Worm (Caenorhabditis elegans) whole organism, L2 larva: ENCODE measurements around the gene fbxa-134.
A peak's percentile ranks its signal among the peaks of the same experiment; 100 is the strongest.

Experiments used
- C34F6.9 ChIP-seq: fragments of 150-350 bp; optimal IDR thresholded peaks from 2 replicates; lab custom pipeline; 2014; ENCODE audit warnings: missing biosample characterization, missing genetic modification characterization
- F13H6.1 ChIP-seq: sonication (generic microtip); optimal IDR thresholded peaks from 2 replicates; lab custom pipeline; 2016; ENCODE audit warnings: missing genetic modification characterization, missing compliant biosample characterization
- alr-1 ChIP-seq: fragments of 150-350 bp; optimal IDR thresholded peaks from 2 replicates; lab custom pipeline; 2014; ENCODE audit warnings: missing biosample characterization, missing genetic modification characterization
- blmp-1 ChIP-seq: sonication (generic microtip); optimal IDR thresholded peaks from 2 replicates; lab custom pipeline; 2017; ENCODE audit warnings: missing genetic modification characterization, mild to moderate bottlenecking, missing compliant biosample characterization, antibody characterized with exemption, moderate library complexity; ENCODE audit not compliant: insufficient read depth
- ceh-16 ChIP-seq: fragments of 150-350 bp; optimal IDR thresholded peaks from 2 replicates; lab custom pipeline; 2014; ENCODE audit warnings: missing biosample characterization, missing genetic modification characterization
- ceh-82 ChIP-seq: fragments of 150-350 bp; optimal IDR thresholded peaks from 2 replicates; lab custom pipeline; 2014; ENCODE audit warnings: missing biosample characterization, missing genetic modification characterization
- dmd-4 ChIP-seq: sonication (generic microtip); optimal IDR thresholded peaks from 2 replicates; lab custom pipeline; 2017; ENCODE audit warnings: missing biosample characterization, missing genetic modification characterization
- elt-1 ChIP-seq: fragments of 150-350 bp; optimal IDR thresholded peaks from 2 replicates; lab custom pipeline; 2014; ENCODE audit warnings: missing biosample characterization, missing genetic modification characterization
- elt-3 ChIP-seq: sonication (generic microtip); optimal IDR thresholded peaks from 2 replicates; lab custom pipeline; 2017; ENCODE audit warnings: missing biosample characterization, missing genetic modification characterization
- fos-1 ChIP-seq: fragments of 150-350 bp; optimal IDR thresholded peaks from 2 replicates; lab custom pipeline; 2014; ENCODE audit warnings: missing biosample characterization, missing genetic modification characterization
- gmeb-1 ChIP-seq: fragments of 150-350 bp; optimal IDR thresholded peaks from 2 replicates; lab custom pipeline; 2014; ENCODE audit warnings: missing biosample characterization, missing genetic modification characterization
- lin-11 ChIP-seq: fragments of 150-350 bp; sonication (generic microtip); optimal IDR thresholded peaks from 2 replicates; lab custom pipeline; 2014; ENCODE audit warnings: missing biosample characterization, missing genetic modification characterization, inconsistent platforms, mixed read lengths
- lsy-2 ChIP-seq, 2 experiments: fragments of 150-350 bp in 1 of 2; sonication (generic microtip) in 1 of 2; optimal IDR thresholded peaks; 2 replicates each; lab custom pipeline; 2014 to 2017; ENCODE audit warnings: missing biosample characterization in 2 of 2, missing genetic modification characterization in 2 of 2
- mab-5 ChIP-seq: fragments of 150-350 bp; optimal IDR thresholded peaks from 2 replicates; lab custom pipeline; 2014; ENCODE audit warnings: missing biosample characterization, missing genetic modification characterization
- mbf-1 ChIP-seq: sonication (generic microtip); optimal IDR thresholded peaks from 2 replicates; lab custom pipeline; 2017; ENCODE audit warnings: missing biosample characterization, missing genetic modification characterization
- mdl-1 ChIP-seq, 2 experiments: fragments of 150-350 bp in 1 of 2; sonication (generic microtip) in 1 of 2; optimal IDR thresholded peaks; 2 replicates each; lab custom pipeline; 2017; ENCODE audit warnings: missing biosample characterization in 2 of 2, missing genetic modification characterization in 2 of 2
- nhr-10 ChIP-seq: sonication (generic microtip); optimal IDR thresholded peaks from 2 replicates; lab custom pipeline; 2017; ENCODE audit warnings: missing biosample characterization, missing genetic modification characterization
- nhr-11 ChIP-seq: fragments of 150-350 bp; optimal IDR thresholded peaks from 2 replicates; lab custom pipeline; 2014; ENCODE audit warnings: missing biosample characterization, missing genetic modification characterization
- nhr-129 ChIP-seq: fragments of 150-350 bp; optimal IDR thresholded peaks from 2 replicates; lab custom pipeline; 2014; ENCODE audit warnings: missing biosample characterization, missing genetic modification characterization
- nhr-21 ChIP-seq: fragments of 150-350 bp; optimal IDR thresholded peaks from 2 replicates; lab custom pipeline; 2014; ENCODE audit warnings: missing biosample characterization, missing genetic modification characterization
- nhr-23 ChIP-seq: fragments of 150-350 bp; optimal IDR thresholded peaks from 2 replicates; lab custom pipeline; 2014; ENCODE audit warnings: missing biosample characterization, missing genetic modification reagents, missing genetic modification characterization
- nhr-237 ChIP-seq: fragments of 150-350 bp; optimal IDR thresholded peaks from 2 replicates; lab custom pipeline; 2014; ENCODE audit warnings: missing biosample characterization, missing genetic modification characterization
- nhr-6 ChIP-seq: fragments of 150-350 bp; optimal IDR thresholded peaks from 2 replicates; lab custom pipeline; 2014; ENCODE audit warnings: missing biosample characterization, missing genetic modification characterization
- nhr-77 ChIP-seq: fragments of 150-350 bp; optimal IDR thresholded peaks from 2 replicates; lab custom pipeline; 2014; ENCODE audit warnings: missing biosample characterization, missing genetic modification characterization
- peb-1 ChIP-seq: fragments of 150-350 bp; optimal IDR thresholded peaks from 2 replicates; lab custom pipeline; 2014; ENCODE audit warnings: missing biosample characterization, missing genetic modification characterization
- sem-4 ChIP-seq: fragments of 150-350 bp; optimal IDR thresholded peaks from 2 replicates; lab custom pipeline; 2014; ENCODE audit warnings: missing biosample characterization, missing genetic modification reagents, missing genetic modification characterization
- skn-1 ChIP-seq: sonication (generic microtip); optimal IDR thresholded peaks from 2 replicates; lab custom pipeline; 2017; ENCODE audit warnings: missing biosample characterization, missing genetic modification characterization
- sma-3 ChIP-seq: sonication (generic microtip); optimal IDR thresholded peaks from 2 replicates; lab custom pipeline; 2016; ENCODE audit warnings: missing genetic modification reagents, missing genetic modification characterization, missing compliant biosample characterization
- sma-9 ChIP-seq, 2 experiments: fragments of 150-350 bp in 1 of 2; sonication (generic microtip) in 1 of 2; optimal IDR thresholded peaks; 2 replicates each; lab custom pipeline; 2014 to 2016; ENCODE audit warnings: missing genetic modification characterization in 2 of 2, mild to moderate bottlenecking in 1 of 2, missing biosample characterization in 1 of 2, missing compliant biosample characterization in 1 of 2, missing genetic modification reagents in 1 of 2, moderate library complexity in 1 of 2
- unc-62 ChIP-seq: fragments of 150-350 bp; optimal IDR thresholded peaks from 2 replicates; lab custom pipeline; 2014; ENCODE audit warnings: missing biosample characterization, missing genetic modification reagents, missing genetic modification characterization
- zag-1 ChIP-seq: fragments of 150-350 bp; optimal IDR thresholded peaks from 2 replicates; lab custom pipeline; 2014; ENCODE audit warnings: missing biosample characterization, missing genetic modification characterization
- ztf-1 ChIP-seq: fragments of 200-800 bp; sonication (Bioruptor generic); conservative IDR thresholded peaks from 2 replicates; pipeline ENCODE4 v1.3.6; 2022; ENCODE audit warnings: missing genetic modification characterization, missing compliant biosample characterization
- ztf-4 ChIP-seq: fragments of 150-350 bp; optimal IDR thresholded peaks from 2 replicates; lab custom pipeline; 2014; ENCODE audit warnings: missing biosample characterization, missing genetic modification characterization

fbxa-134 gene

DNA sequence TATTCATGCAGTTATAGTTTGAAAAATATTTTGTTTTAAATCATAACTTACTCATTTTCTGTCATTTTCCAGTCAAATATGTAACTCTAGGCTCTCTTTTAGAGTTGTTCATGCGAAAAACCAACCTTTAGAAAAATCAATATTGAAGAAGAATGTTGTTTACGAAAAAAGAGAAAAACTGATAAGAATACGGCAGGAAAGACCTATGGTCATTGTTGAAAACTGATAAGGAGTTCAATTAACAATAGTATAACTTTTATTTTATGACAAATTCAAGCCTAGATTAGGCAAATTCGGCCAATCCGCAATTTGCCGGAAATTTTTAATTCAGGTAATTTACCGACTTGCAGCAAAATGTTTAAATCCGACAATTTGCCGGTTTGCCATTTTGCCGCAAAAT, 24.0 kb upstream of the fbxa-134 start, which contains the start of gene Y20C6A.1:
Gene Y20C6A.1, minus strand, starts transcription at position 107 of the 400 bp plus-strand sequence.
- TF ChIP-seq fos-1 (peak; percentile 50), C34F6.9 (tag; lab: Kevin White, UChicago) (no peak), lsy-2 (tag; optimal IDR thresholded peaks at IDR 0.05; lab: Kevin White, UChicago) (no peak), nhr-10 (tag; lab: Kevin White, UChicago) (no peak)
- TF ChIP-seq, all 48 proteins: peak for 1

DNA sequence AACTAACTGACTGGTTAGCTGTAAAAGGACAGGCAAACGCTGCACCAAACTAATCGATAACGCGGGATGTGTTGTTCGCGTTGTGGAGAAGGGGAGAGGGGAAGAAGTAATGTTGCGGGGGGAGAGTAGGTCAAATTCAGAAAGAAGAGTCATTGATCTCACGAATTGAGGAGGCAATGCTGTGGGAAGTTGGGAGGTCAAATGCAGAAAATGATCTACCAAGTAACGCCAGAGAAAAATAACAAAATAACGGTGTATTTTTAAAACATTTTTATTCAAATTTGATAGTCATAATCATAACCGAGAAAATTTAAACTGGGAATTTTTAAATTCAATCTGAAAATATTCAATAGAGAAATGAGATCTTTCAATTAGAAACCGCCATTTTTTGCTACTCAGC, 2.6 kb downstream of the fbxa-134 start, which contains the start of gene lsy-27:
Gene lsy-27, minus strand, starts transcription at position 101 of the 400 bp plus-strand sequence.
- TF ChIP-seq elt-3 (tag; lab: Kevin White, UChicago) (no peak), sem-4 (no peak), nhr-11 (no peak), elt-1 (tag; lab: Kevin White, UChicago) (no peak), nhr-10 (tag; lab: Kevin White, UChicago) (no peak), ztf-1 (GFP tag; lab: Robert Waterston, UW) (no peak), blmp-1 (tag; lab: Kevin White, UChicago) (no peak), nhr-129 (tag; lab: Kevin White, UChicago) (no peak), alr-1 (tag; lab: Kevin White, UChicago) (no peak), gmeb-1 (no peak), sma-3 (GFP tag; lab: Kevin White, UChicago) (no peak), mdl-1 (tag; optimal IDR thresholded peaks at IDR 0.05; lab: Kevin White, UChicago) (no peak), lsy-2 (tag; optimal IDR thresholded peaks at IDR 0.05; lab: Kevin White, UChicago) (no peak), nhr-6 (tag; lab: Kevin White, UChicago) (no peak)
- TF ChIP-seq, all 48 proteins: peak for 0

DNA sequence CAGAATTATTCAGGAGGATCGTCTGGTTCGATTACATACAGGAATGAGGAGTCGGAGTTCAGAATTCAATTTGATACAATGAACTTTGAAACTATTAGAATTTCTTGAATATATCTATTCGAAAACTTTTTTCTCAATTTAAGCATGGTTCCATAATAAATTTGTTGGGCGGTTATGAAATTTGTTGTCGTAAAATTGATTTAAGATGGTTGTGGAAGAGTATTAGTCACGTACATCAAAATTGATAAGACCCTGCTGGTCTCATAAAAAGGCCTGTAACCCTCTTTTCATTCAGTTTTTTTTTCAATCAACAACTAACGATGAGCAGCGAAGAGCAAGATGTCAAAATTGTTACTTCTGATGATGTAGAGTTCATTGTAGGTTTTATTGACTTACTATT, 5.1 kb downstream of the fbxa-134 start, which contains the start of gene skr-5:
Gene skr-5, plus strand, starts transcription at position 301 of the 400 bp plus-strand sequence.
- TF ChIP-seq dmd-4 (tag; lab: Kevin White, UChicago) (no peak), ztf-1 (GFP tag; lab: Robert Waterston, UW) (no peak), nhr-129 (tag; lab: Kevin White, UChicago) (no peak), mab-5 (tag; lab: Kevin White, UChicago) (no peak), zag-1 (no peak), blmp-1 (tag; lab: Kevin White, UChicago) (no peak), alr-1 (tag; lab: Kevin White, UChicago) (no peak)

DNA sequence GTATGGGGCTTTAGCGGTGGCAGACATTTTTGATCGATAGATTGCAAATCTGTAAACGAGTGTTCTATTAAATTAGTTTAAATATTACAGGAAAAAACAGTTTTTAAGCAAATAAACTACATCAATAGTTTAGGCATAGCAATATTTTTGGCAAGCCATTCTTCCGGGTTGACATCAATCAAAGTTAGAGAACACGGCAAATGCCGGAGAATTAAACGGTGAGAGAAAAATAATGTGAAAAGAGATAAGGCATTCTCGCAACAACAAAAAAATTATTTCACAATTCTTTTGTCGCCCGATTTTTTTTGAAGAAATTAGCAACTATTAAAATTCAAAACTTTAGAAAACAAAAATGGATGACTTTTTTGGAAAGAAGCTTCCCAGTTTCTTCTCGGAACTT, 7.8 kb downstream of the fbxa-134 start, which contains the start of the genes fbxa-188 and fbxa-189:
Gene fbxa-188, minus strand, starts transcription at position 51 of the 400 bp plus-strand sequence.
Gene fbxa-189, plus strand, starts transcription at position 339 of the 400 bp plus-strand sequence.
- TF ChIP-seq elt-3 (tag; lab: Kevin White, UChicago), result no peak
- no peak for TF ChIP-seq nhr-23 (tag; lab: Kevin White, UChicago)
- no peak for TF ChIP-seq zag-1
- no peak for TF ChIP-seq sma-9 (GFP tag; optimal IDR thresholded peaks at IDR 0.05; lab: Kevin White, UChicago)
- TF ChIP-seq sma-9 (tag; optimal IDR thresholded peaks at IDR 0.05; lab: Kevin White, UChicago), result no peak
- TF ChIP-seq fos-1, result peak; percentile 19

DNA sequence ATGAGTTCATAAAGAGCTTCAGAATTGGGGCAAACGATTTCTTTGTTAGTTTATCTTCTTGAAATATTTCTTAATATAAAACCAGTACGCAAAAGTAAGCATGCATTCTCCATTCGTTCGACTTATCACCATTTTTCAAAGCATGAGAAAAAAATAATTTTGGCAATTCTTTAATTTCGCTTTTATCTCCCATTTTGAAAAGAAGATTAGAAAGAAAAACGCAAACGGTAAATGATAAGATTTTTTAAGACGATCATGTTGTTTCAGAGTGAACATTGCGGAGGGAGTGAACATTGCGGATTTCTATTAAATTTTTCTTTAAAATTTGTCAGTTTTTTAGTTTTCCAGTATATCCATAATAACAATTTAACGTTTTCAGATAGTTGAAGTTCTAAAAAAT, 13.3 kb downstream of the fbxa-134 start:
- TF ChIP-seq nhr-6 (tag; lab: Kevin White, UChicago), result no peak
- TF ChIP-seq nhr-11, result no peak
- no peak for TF ChIP-seq F13H6.1
- TF ChIP-seq ceh-16 (tag; lab: Kevin White, UChicago), result no peak
- no peak for TF ChIP-seq nhr-237 (tag; lab: Kevin White, UChicago)
- TF ChIP-seq nhr-129 (tag; lab: Kevin White, UChicago), result no peak
- TF ChIP-seq mbf-1, result no peak
- no peak for TF ChIP-seq ceh-82 (tag; lab: Kevin White, UChicago)
- TF ChIP-seq dmd-4 (tag; lab: Kevin White, UChicago), result no peak
- no peak for TF ChIP-seq unc-62
- no peak for TF ChIP-seq peb-1 (tag; lab: Kevin White, UChicago)
- TF ChIP-seq nhr-21, result no peak
- TF ChIP-seq nhr-77, result no peak
- TF ChIP-seq lin-11 (tag; lab: Kevin White, UChicago), result no peak
- TF ChIP-seq ztf-4, result no peak
- TF ChIP-seq lsy-2 (tag; optimal IDR thresholded peaks at IDR 0.05; lab: Kevin White, UChicago), result no peak
- no peak for TF ChIP-seq blmp-1 (tag; lab: Kevin White, UChicago)
- no peak for TF ChIP-seq skn-1 (tag; lab: Kevin White, UChicago)
